Worm (Caenorhabditis elegans) whole organism, L4 larva: ENCODE results near the gene srbc-43.

Source experiments
- F37D6.2 ChIP-seq: sonication (generic microtip); optimal IDR thresholded peaks from 2 replicates; lab custom pipeline; 2016; ENCODE audit warnings: mild to moderate bottlenecking, missing genetic modification characterization, missing compliant biosample characterization
- R02D3.7 ChIP-seq: fragments of 150-350 bp; sonication (generic microtip); optimal IDR thresholded peaks from 3 replicates; lab custom pipeline; 2014; ENCODE audit warnings: missing biosample characterization, missing genetic modification characterization
- Y75B8A.6 ChIP-seq: fragments of 200-800 bp; sonication (Bioruptor generic); IDR thresholded peaks from 2 replicates; pipeline ENCODE4 v1.3.6; 2022; ENCODE audit warnings: missing genetic modification reagents, missing genetic modification characterization, missing compliant biosample characterization
- ZK337.2 ChIP-seq: fragments of 200-800 bp; sonication (Bioruptor generic); IDR thresholded peaks from 2 replicates; pipeline ENCODE4 v1.3.6; 2022; ENCODE audit warnings: missing genetic modification reagents, missing genetic modification characterization, missing compliant biosample characterization
- ZK546.5 ChIP-seq, 2 experiments: sonication (generic microtip); optimal IDR thresholded peaks; 2 replicates each; lab custom pipeline; 2017; ENCODE audit warnings: missing biosample characterization in 2 of 2, missing genetic modification characterization in 2 of 2
- aha-1 ChIP-seq: fragments of 150-350 bp; peaks from one replicate; lab custom pipeline; 2014; ENCODE audit warnings: missing biosample characterization, missing genetic modification characterization
- aly-2 ChIP-seq: sonication (generic microtip); optimal IDR thresholded peaks from 2 replicates; lab custom pipeline; 2018; ENCODE audit warnings: missing biosample characterization, missing genetic modification characterization
- ama-1 ChIP-seq: fragments of 150-350 bp; optimal IDR thresholded peaks from 2 replicates; lab custom pipeline; 2014; ENCODE audit warnings: inconsistent platforms, mixed read lengths
- ceh-32 ChIP-seq: sonication (generic microtip); optimal IDR thresholded peaks from 2 replicates; lab custom pipeline; 2016; ENCODE audit warnings: mild to moderate bottlenecking, missing genetic modification characterization, missing compliant biosample characterization; ENCODE audit not compliant: poor library complexity
- ceh-82 ChIP-seq: sonication (generic microtip); optimal IDR thresholded peaks from 2 replicates; lab custom pipeline; 2017; ENCODE audit warnings: missing biosample characterization, missing genetic modification characterization
- cey-2 ChIP-seq: sonication (generic microtip); optimal IDR thresholded peaks from 3 replicates; lab custom pipeline; 2017; ENCODE audit warnings: missing genetic modification characterization, mild to moderate bottlenecking, missing compliant biosample characterization, antibody characterized with exemption, borderline replicate concordance; ENCODE audit not compliant: insufficient read depth
- ctbp-1 ChIP-seq: fragments of 200-800 bp; sonication (Bioruptor generic); IDR thresholded peaks from 2 replicates; pipeline ENCODE4 v1.3.6; 2022; ENCODE audit warnings: missing genetic modification reagents, missing genetic modification characterization, missing compliant biosample characterization
- daf-16 ChIP-seq, 3 experiments: sonication (generic microtip); optimal IDR thresholded peaks; 2 replicates each; lab custom pipeline; 2016 to 2017; ENCODE audit warnings: missing genetic modification characterization in 3 of 3, missing genetic modification reagents in 3 of 3, mild to moderate bottlenecking in 2 of 3, missing compliant biosample characterization in 2 of 3, missing biosample characterization in 1 of 3, moderate library complexity in 1 of 3
- dve-1 ChIP-seq: sonication (generic microtip); optimal IDR thresholded peaks from 2 replicates; lab custom pipeline; 2017; ENCODE audit warnings: antibody characterized with exemption, mild to moderate bottlenecking, missing genetic modification characterization, missing compliant biosample characterization; ENCODE audit not compliant: insufficient read depth
- egl-43 ChIP-seq: fragments of 200-800 bp; sonication (Bioruptor generic); IDR thresholded peaks from 2 replicates; pipeline ENCODE4 v1.3.6; 2022; ENCODE audit warnings: missing genetic modification reagents, missing genetic modification characterization, missing compliant biosample characterization
- gei-8 ChIP-seq: fragments of 200-800 bp; sonication (Bioruptor generic); optimal IDR thresholded peaks from 2 replicates; lab custom pipeline; 2018; ENCODE audit warnings: mild to moderate bottlenecking, missing genetic modification characterization, missing compliant biosample characterization
- hif-1 ChIP-seq, 2 experiments: sonication (generic microtip); optimal IDR thresholded peaks; 2 replicates each; lab custom pipeline; 2016 to 2017; ENCODE audit warnings: missing compliant biosample characterization in 2 of 2, missing genetic modification characterization in 2 of 2, missing genetic modification reagents in 2 of 2, missing genotype in 2 of 2, mild to moderate bottlenecking in 1 of 2
- hlh-11 ChIP-seq: fragments of 200-800 bp; sonication (Bioruptor generic); optimal IDR thresholded peaks from 2 replicates; lab custom pipeline; 2018; ENCODE audit warnings: mild to moderate bottlenecking, missing genetic modification characterization, missing compliant biosample characterization
- hlh-30 ChIP-seq: sonication (generic microtip); optimal IDR thresholded peaks from 2 replicates; lab custom pipeline; 2017; ENCODE audit warnings: antibody characterized with exemption, mild to moderate bottlenecking, missing genetic modification characterization, missing compliant biosample characterization; ENCODE audit not compliant: insufficient read depth
- hmg-1.1 ChIP-seq: fragments of 200-800 bp; sonication (Bioruptor generic); IDR thresholded peaks from 2 replicates; pipeline ENCODE4 v1.3.6; 2022; ENCODE audit warnings: missing genetic modification reagents, missing genetic modification characterization, missing compliant biosample characterization
- jun-1 ChIP-seq: fragments of 150-350 bp; optimal IDR thresholded peaks from 2 replicates; lab custom pipeline; 2014; ENCODE audit warnings: missing biosample characterization, missing genetic modification reagents, missing genetic modification characterization
- lim-7 ChIP-seq: fragments of 200-800 bp; sonication (Bioruptor generic); IDR thresholded peaks from 2 replicates; pipeline ENCODE4 v1.3.6; 2022; ENCODE audit warnings: missing genetic modification characterization, missing compliant biosample characterization
- lin-29 ChIP-seq: fragments of 200-800 bp; sonication (Bioruptor generic); IDR thresholded peaks from 2 replicates; pipeline ENCODE4 v1.3.6; 2022; ENCODE audit warnings: missing genetic modification reagents, missing genetic modification characterization, missing compliant biosample characterization
- madf-5 ChIP-seq, 2 experiments: fragments of 200-800 bp; sonication (Bioruptor generic); IDR thresholded peaks; 2 replicates each; pipeline ENCODE4 v1.3.6; 2022; ENCODE audit warnings: missing compliant biosample characterization in 2 of 2, missing genetic modification characterization in 2 of 2
- mdl-1 ChIP-seq, 2 experiments: fragments of 150-350 bp in 1 of 2; sonication (generic microtip) in 1 of 2; optimal IDR thresholded peaks; 2 replicates each; lab custom pipeline; 2014 to 2017; ENCODE audit warnings: missing biosample characterization in 2 of 2, missing genetic modification characterization in 2 of 2
- mep-1 ChIP-seq: fragments of 150-350 bp; sonication (generic microtip); optimal IDR thresholded peaks from 3 replicates; lab custom pipeline; 2014; ENCODE audit warnings: missing biosample characterization, missing genetic modification characterization
- nhr-10 ChIP-seq: fragments of 150-350 bp; optimal IDR thresholded peaks from 2 replicates; lab custom pipeline; 2014; ENCODE audit warnings: missing biosample characterization, missing genetic modification characterization
- nhr-102 ChIP-seq: sonication (generic microtip); optimal IDR thresholded peaks from 2 replicates; lab custom pipeline; 2016; ENCODE audit warnings: mild to moderate bottlenecking, missing genetic modification characterization, moderate library complexity, missing compliant biosample characterization
- nhr-11 ChIP-seq: fragments of 150-350 bp; optimal IDR thresholded peaks from 2 replicates; lab custom pipeline; 2014; ENCODE audit warnings: missing biosample characterization, missing genetic modification characterization
- nhr-237 ChIP-seq: sonication (generic microtip); optimal IDR thresholded peaks from 2 replicates; lab custom pipeline; 2017; ENCODE audit warnings: missing biosample characterization, missing genetic modification characterization
- nhr-25 ChIP-seq: sonication (generic microtip); optimal IDR thresholded peaks from 2 replicates; lab custom pipeline; 2017; ENCODE audit warnings: missing genetic modification characterization, mild to moderate bottlenecking, missing compliant biosample characterization, antibody characterized with exemption, moderate library complexity, borderline replicate concordance; ENCODE audit not compliant: insufficient read depth
- nhr-28 ChIP-seq: fragments of 150-350 bp; optimal IDR thresholded peaks from 2 replicates; lab custom pipeline; 2014; ENCODE audit warnings: missing biosample characterization, missing genetic modification characterization
- nhr-41 ChIP-seq: fragments of 200-800 bp; sonication (Bioruptor generic); IDR thresholded peaks from 2 replicates; pipeline ENCODE4 v1.3.6; 2022; ENCODE audit warnings: missing genetic modification reagents, missing genetic modification characterization, missing compliant biosample characterization
- nhr-42 ChIP-seq: fragments of 200-800 bp; sonication (Bioruptor generic); IDR thresholded peaks from 2 replicates; pipeline ENCODE4 v1.3.6; 2022; ENCODE audit warnings: missing genetic modification characterization, missing compliant biosample characterization
- nhr-48 ChIP-seq: sonication (generic microtip); optimal IDR thresholded peaks from 2 replicates; lab custom pipeline; 2016; ENCODE audit warnings: mild to moderate bottlenecking, missing genetic modification characterization, missing compliant biosample characterization
- nhr-6 ChIP-seq: fragments of 150-350 bp; optimal IDR thresholded peaks from 2 replicates; lab custom pipeline; 2014; ENCODE audit warnings: missing biosample characterization, missing genetic modification characterization
- nhr-77 ChIP-seq: fragments of 150-350 bp; optimal IDR thresholded peaks from 2 replicates; lab custom pipeline; 2014; ENCODE audit warnings: missing biosample characterization, missing genetic modification characterization
- pha-4 ChIP-seq, 2 experiments: fragments of 150-350 bp in 1 of 2; fragments of 200-800 bp in 1 of 2; sonication (Bioruptor generic) in 1 of 2; IDR thresholded peaks in 1 of 2; optimal IDR thresholded peaks in 1 of 2; 2 replicates each; pipeline versions ENCODE4 v1.3.6 to Lab custom; 2014 to 2022; ENCODE audit warnings: missing genetic modification characterization in 2 of 2, missing genetic modification reagents in 2 of 2, missing biosample characterization in 1 of 2, missing compliant biosample characterization in 1 of 2
- php-3 ChIP-seq: fragments of 200-800 bp; sonication (Bioruptor generic); IDR thresholded peaks from 2 replicates; pipeline ENCODE4 v1.3.6; 2022; ENCODE audit warnings: missing genetic modification reagents, missing genetic modification characterization, missing compliant biosample characterization
- pqm-1 ChIP-seq: sonication (generic microtip); optimal IDR thresholded peaks from 2 replicates; lab custom pipeline; 2017; ENCODE audit warnings: missing biosample characterization, missing genetic modification characterization
- rbr-2 ChIP-seq: sonication (generic microtip); optimal IDR thresholded peaks from 2 replicates; lab custom pipeline; 2016; ENCODE audit warnings: missing genotype, missing genetic modification characterization, missing compliant biosample characterization
- saeg-2 ChIP-seq: fragments of 200-800 bp; sonication (Bioruptor generic); IDR thresholded peaks from 2 replicates; pipeline ENCODE4 v1.3.6; 2022; ENCODE audit warnings: missing genetic modification reagents, missing genetic modification characterization, missing compliant biosample characterization
- set-16 ChIP-seq: fragments of 200-800 bp; sonication (Bioruptor generic); IDR thresholded peaks from 2 replicates; pipeline ENCODE4 v1.3.6; 2022; ENCODE audit warnings: missing genetic modification reagents, missing genetic modification characterization, missing compliant biosample characterization
- spr-3 ChIP-seq: fragments of 200-800 bp; sonication (Bioruptor generic); optimal IDR thresholded peaks from 2 replicates; lab custom pipeline; 2018; ENCODE audit warnings: mild to moderate bottlenecking, missing genetic modification characterization, missing compliant biosample characterization
- unc-62 ChIP-seq, 3 experiments: fragments of 150-350 bp in 1 of 3; sonication (generic microtip); optimal IDR thresholded peaks in 2 of 3; peaks in 1 of 3; 1 replicate in 1 of 3; 2 replicates in 2 of 3; lab custom pipeline; 2014 to 2017; ENCODE audit warnings: missing biosample characterization in 3 of 3, missing genetic modification characterization in 3 of 3, missing genetic modification reagents in 3 of 3, missing genotype in 1 of 3
- zfp-3 ChIP-seq: fragments of 200-800 bp; sonication (Bioruptor generic); conservative IDR thresholded peaks from 2 replicates; pipeline ENCODE4 v1.3.6; 2022; ENCODE audit warnings: missing genetic modification reagents, missing genetic modification characterization, missing compliant biosample characterization

srbc-43 gene

ce11 chrV:12815386-12815785 is 25.1 kb upstream of the srbc-43 start:
- TF ChIP-seq dve-1 (peak; percentile 52), aha-1 (no peak), mdl-1 (tag; optimal IDR thresholded peaks at IDR 0.05; lab: Kevin White, UChicago) (peak in 1 of 2 experiments; percentile 19), nhr-6 (tag; lab: Kevin White, UChicago) (peak; percentile 45), nhr-48 (tag; lab: Kevin White, UChicago) (no peak), R02D3.7 (tag; lab: Kevin White, UChicago) (no peak), lim-7 (GFP tag; lab: Robert Waterston, UW) (no peak), nhr-77 (tag; lab: Kevin White, UChicago) (peak; percentile 32), php-3 (peak; percentile 22; the same call in 1 of the 2 replicates), ZK546.5 (tag; optimal IDR thresholded peaks at IDR 0.05; lab: Kevin White, UChicago) (no peak), hlh-11 (tag; lab: Kevin White, UChicago) (peak; percentile 0), gei-8 (no peak), daf-16 (GFP tag; optimal IDR thresholded peaks at IDR 0.05; lab: Kevin White, UChicago) (no peak), daf-16 (tag; optimal IDR thresholded peaks at IDR 0.05; lab: Kevin White, UChicago) (peak; percentile 89), nhr-102 (tag; lab: Kevin White, UChicago) (no peak), nhr-28 (tag; lab: Kevin White, UChicago) (peak; percentile 60), mep-1 (tag; lab: Kevin White, UChicago) (no peak)
- TF ChIP-seq, all 104 proteins: peak for 8

ce11 chrV:12814481-12814882 is 24.2 kb upstream of the srbc-43 start:
- TF ChIP-seq nhr-48 (tag; lab: Kevin White, UChicago) (no peak), pha-4 (GFP tag; IDR thresholded peaks at IDR 0.05; lab: Robert Waterston, UW) (no peak), pha-4 (tag; optimal IDR thresholded peaks at IDR 0.05; lab: Kevin White, UChicago) (no peak), pqm-1 (tag; lab: Kevin White, UChicago) (no peak), saeg-2 (GFP tag; lab: Robert Waterston, UW) (no peak), spr-3 (GFP tag; lab: Kevin White, UChicago) (no peak), aha-1 (peak; percentile 94), rbr-2 (tag; lab: Kevin White, UChicago) (peak; percentile 72), gei-8 (peak; percentile 9), egl-43 (GFP tag; lab: Robert Waterston, UW) (no peak; the same call in 1 of the 2 replicates), madf-5 (GFP tag; IDR thresholded peaks at IDR 0.05; lab: Robert Waterston, UW) (no peak), F37D6.2 (tag; lab: Kevin White, UChicago) (peak; percentile 70), ctbp-1 (peak; percentile 82), hmg-1.1 (GFP tag; lab: Robert Waterston, UW) (peak; percentile 70; the same call in 1 of the 2 replicates), nhr-237 (tag; lab: Kevin White, UChicago) (no peak), nhr-6 (tag; lab: Kevin White, UChicago) (peak; percentile 71), set-16 (GFP tag; lab: Robert Waterston, UW) (peak; percentile 88), hif-1 (tag; optimal IDR thresholded peaks at IDR 0.05; lab: Kevin White, UChicago) (peak in 1 of 2 experiments; percentile 65), ama-1 (lab: Kevin White, UChicago) (peak; percentile 10), nhr-42 (GFP tag; lab: Robert Waterston, UW) (no peak), unc-62 (GFP tag; optimal IDR thresholded peaks at IDR 0.05 in 1 of 2; lab: Kevin White, UChicago) (peak in 1 of 2 experiments; percentile 98), unc-62 (tag; optimal IDR thresholded peaks at IDR 0.05; lab: Kevin White, UChicago) (no peak), zfp-3 (GFP tag; lab: Robert Waterston, UW) (no peak), nhr-41 (GFP tag; lab: Robert Waterston, UW) (no peak), nhr-11 (tag; lab: Kevin White, UChicago) (peak; percentile 83), ZK337.2 (GFP tag; lab: Robert Waterston, UW) (no peak), nhr-10 (tag; lab: Kevin White, UChicago) (no peak), mep-1 (tag; lab: Kevin White, UChicago) (peak; percentile 68), daf-16 (GFP tag; optimal IDR thresholded peaks at IDR 0.05; lab: Kevin White, UChicago) (peak in 1 of 2 experiments; percentile 50), daf-16 (tag; optimal IDR thresholded peaks at IDR 0.05; lab: Kevin White, UChicago) (peak; percentile 30), aly-2 (tag; lab: Kevin White, UChicago) (no peak), nhr-77 (tag; lab: Kevin White, UChicago) (no peak), Y75B8A.6 (GFP tag; lab: Robert Waterston, UW) (no peak), hlh-30 (peak; percentile 93), ceh-32 (tag; lab: Kevin White, UChicago) (no peak), nhr-25 (tag; lab: Kevin White, UChicago) (no peak), cey-2 (no peak), lin-29 (no peak), ceh-82 (tag; lab: Kevin White, UChicago) (no peak), jun-1 (tag; lab: Kevin White, UChicago) (no peak)
